Fruit fly (Drosophila melanogaster) whole organism, embryonic: Measurements from ENCODE around the gene QIL1.

Experiments used
- Aef1 ChIP-seq: fragments of 200-800 bp; sonication (Bioruptor generic); IDR thresholded peaks from 3 replicates; pipeline ENCODE4 v1.3.6; 2022; ENCODE audit warnings: missing biosample characterization, missing genetic modification characterization
- Atf-2 ChIP-seq: fragments of 200-800 bp; sonication (Bioruptor generic); optimal IDR thresholded peaks from 2 replicates; lab custom pipeline; 2016; ENCODE audit warnings: missing biosample characterization, missing genetic modification characterization
- C15 ChIP-seq: fragments of 200-800 bp; sonication (Bioruptor generic); IDR thresholded peaks from 3 replicates; pipeline ENCODE4 v1.3.6; 2022; ENCODE audit warnings: missing biosample characterization, missing genetic modification characterization
- CG10209 ChIP-seq: fragments of 200-800 bp; sonication (Bioruptor generic); optimal IDR thresholded peaks from 3 replicates; lab custom pipeline; 2017; ENCODE audit warnings: missing biosample characterization, mild to moderate bottlenecking, missing genetic modification characterization, missing genetic modification reagents
- CG10462 ChIP-seq: fragments of 200-800 bp; sonication (Bioruptor generic); optimal IDR thresholded peaks from 2 replicates; lab custom pipeline; 2016; ENCODE audit warnings: missing biosample characterization, missing genetic modification characterization
- CG11247 ChIP-seq: fragments of 200-800 bp; sonication (Bioruptor generic); IDR thresholded peaks from 2 replicates; pipeline ENCODE4 v1.3.6; 2022; ENCODE audit warnings: missing biosample characterization, missing genetic modification characterization
- CG12219 ChIP-seq: fragments of 200-800 bp; sonication (Bioruptor generic); optimal IDR thresholded peaks from 3 replicates; lab custom pipeline; 2018; ENCODE audit warnings: missing biosample characterization, mild to moderate bottlenecking, missing genetic modification characterization
- CG14441 ChIP-seq: fragments of 200-800 bp; sonication (Bioruptor generic); IDR thresholded peaks from 2 replicates; pipeline ENCODE4 v1.3.6; 2022; ENCODE audit warnings: missing biosample characterization, missing genetic modification characterization
- CG15073 ChIP-seq: fragments of 200-800 bp; sonication (Bioruptor generic); optimal IDR thresholded peaks from 2 replicates; lab custom pipeline; 2016; ENCODE audit warnings: missing biosample characterization, missing genetic modification characterization
- CG15514 ChIP-seq: fragments of 200-800 bp; sonication (Bioruptor generic); optimal IDR thresholded peaks from 3 replicates; lab custom pipeline; 2017; ENCODE audit warnings: missing biosample characterization, missing genetic modification characterization, mild to moderate bottlenecking, moderate library complexity, missing genetic modification reagents
- CG17186 ChIP-seq: fragments of 200-800 bp; sonication (Bioruptor generic); optimal IDR thresholded peaks from 3 replicates; lab custom pipeline; 2017; ENCODE audit warnings: missing biosample characterization, missing genetic modification reagents, missing genetic modification characterization
- CG17568 ChIP-seq: fragments of 200-800 bp; sonication (Bioruptor generic); optimal IDR thresholded peaks from 2 replicates; lab custom pipeline; 2018; ENCODE audit warnings: missing biosample characterization, mild to moderate bottlenecking, missing genetic modification characterization, moderate library complexity
- CG31388 ChIP-seq: fragments of 200-800 bp; sonication (Bioruptor generic); optimal IDR thresholded peaks from 2 replicates; lab custom pipeline; 2016; ENCODE audit warnings: missing biosample characterization, missing genetic modification characterization
- CG32532 ChIP-seq: fragments of 200-800 bp; sonication (Bioruptor generic); IDR thresholded peaks from 2 replicates; pipeline ENCODE4 v1.3.6; 2022; ENCODE audit warnings: missing biosample characterization, missing genetic modification characterization
- CG4282 ChIP-seq: fragments of 200-800 bp; sonication (Bioruptor generic); optimal IDR thresholded peaks from 2 replicates; lab custom pipeline; 2016; ENCODE audit warnings: missing biosample characterization, missing genetic modification characterization
- CG43689 ChIP-seq: fragments of 200-800 bp; sonication (Bioruptor generic); IDR thresholded peaks from 2 replicates; pipeline ENCODE4 v1.3.6; 2022; ENCODE audit warnings: missing biosample characterization, missing genetic modification characterization
- CG4424 ChIP-seq: fragments of 200-800 bp; sonication (Bioruptor generic); optimal IDR thresholded peaks from 3 replicates; lab custom pipeline; 2016; ENCODE audit warnings: missing biosample characterization, missing genetic modification characterization
- CG4617 ChIP-seq: fragments of 200-800 bp; sonication (Bioruptor generic); optimal IDR thresholded peaks from 3 replicates; lab custom pipeline; 2016; ENCODE audit warnings: missing biosample characterization, missing genetic modification characterization, borderline replicate concordance
- CG7271 ChIP-seq: fragments of 200-800 bp; sonication (Bioruptor generic); optimal IDR thresholded peaks from 2 replicates; lab custom pipeline; 2018; ENCODE audit warnings: missing biosample characterization, mild to moderate bottlenecking, missing genetic modification characterization, moderate library complexity
- CG7786 ChIP-seq: fragments of 200-800 bp; sonication (Bioruptor generic); optimal IDR thresholded peaks from 2 replicates; lab custom pipeline; 2016; ENCODE audit warnings: missing biosample characterization, missing genetic modification characterization
- CTCF ChIP-seq: fragments of 200-800 bp; sonication (Bioruptor generic); optimal IDR thresholded peaks from 2 replicates; lab custom pipeline; 2017; ENCODE audit warnings: missing biosample characterization, mild to moderate bottlenecking, missing genetic modification characterization, moderate library complexity
- Camta ChIP-seq: fragments of 200-800 bp; sonication (Bioruptor generic); optimal IDR thresholded peaks from 2 replicates; lab custom pipeline; 2016; ENCODE audit warnings: missing biosample characterization, missing genetic modification characterization
- CkIIα-i1 ChIP-seq: fragments of 200-800 bp; sonication (Bioruptor generic); IDR thresholded peaks from 2 replicates; pipeline ENCODE4 v1.3.6; 2022; ENCODE audit warnings: missing biosample characterization, missing genetic modification characterization
- Dll ChIP-seq: fragments of 200-800 bp; sonication (Bioruptor generic); IDR thresholded peaks from 4 replicates; pipeline ENCODE4 v1.3.6; 2022; ENCODE audit warnings: missing biosample characterization, missing genetic modification characterization; ENCODE audit not compliant: partially characterized antibody
- Doc3 ChIP-seq: fragments of 200-800 bp; sonication (Bioruptor generic); IDR thresholded peaks from 3 replicates; pipeline ENCODE4 v1.3.6; 2022; ENCODE audit warnings: missing biosample characterization, missing genetic modification characterization; ENCODE audit not compliant: partially characterized antibody
- Ets97D ChIP-seq: fragments of 200-800 bp; sonication (Bioruptor generic); optimal IDR thresholded peaks from 3 replicates; lab custom pipeline; 2016; ENCODE audit warnings: missing biosample characterization, missing genetic modification characterization
- HLH3B ChIP-seq: fragments of 200-800 bp; sonication (Bioruptor generic); IDR thresholded peaks from 2 replicates; pipeline ENCODE4 v1.3.6; 2022; ENCODE audit warnings: missing biosample characterization, missing genetic modification characterization
- Jarid2 ChIP-seq: fragments of 200-800 bp; sonication (Bioruptor generic); optimal IDR thresholded peaks from 3 replicates; lab custom pipeline; 2017; ENCODE audit warnings: mild to moderate bottlenecking, missing biosample characterization, missing genetic modification reagents, missing genetic modification characterization
- Nf-YA ChIP-seq: fragments of 200-800 bp; sonication (Bioruptor generic); IDR thresholded peaks from 2 replicates; pipeline ENCODE4 v1.3.6; 2022; ENCODE audit warnings: missing biosample characterization, missing genetic modification characterization
- Ptx1 ChIP-seq: fragments of 200-800 bp; sonication (Bioruptor generic); IDR thresholded peaks from 2 replicates; pipeline ENCODE4 v1.3.6; 2022; ENCODE audit warnings: missing biosample characterization, missing genetic modification characterization
- Sin3A ChIP-seq: fragments of >200 bp; optimal IDR thresholded peaks from 2 replicates; lab custom pipeline; 2018
- Sry-δ ChIP-seq: fragments of 200-800 bp; sonication (Bioruptor generic); optimal IDR thresholded peaks from 2 replicates; lab custom pipeline; 2016; ENCODE audit warnings: missing biosample characterization, missing genetic modification characterization
- TFAM ChIP-seq: fragments of 200-800 bp; sonication (Bioruptor generic); optimal IDR thresholded peaks from 2 replicates; lab custom pipeline; 2017; ENCODE audit warnings: missing biosample characterization, missing genetic modification characterization, inconsistent platforms
- Vsx1 ChIP-seq: fragments of 200-800 bp; sonication (Bioruptor generic); optimal IDR thresholded peaks from 2 replicates; lab custom pipeline; 2017; ENCODE audit warnings: missing biosample characterization, mild to moderate bottlenecking, missing genetic modification characterization, missing genetic modification reagents
- Xrp1 ChIP-seq: fragments of 200-800 bp; sonication (Bioruptor generic); IDR thresholded peaks from 2 replicates; pipeline ENCODE4 v1.3.6; 2022; ENCODE audit warnings: missing biosample characterization, missing genetic modification characterization
- abd-A ChIP-seq: fragments of 200-800 bp; sonication (Bioruptor generic); optimal IDR thresholded peaks from 3 replicates; lab custom pipeline; 2019; ENCODE audit warnings: missing biosample characterization, mild to moderate bottlenecking, missing genetic modification characterization, moderate library complexity
- br ChIP-seq: fragments of >200 bp; optimal IDR thresholded peaks from 2 replicates; lab custom pipeline; 2017
- dm ChIP-seq: fragments of 200-800 bp; sonication (Bioruptor generic); optimal IDR thresholded peaks from 3 replicates; lab custom pipeline; 2016; ENCODE audit warnings: missing biosample characterization, missing genetic modification characterization
- fd3F ChIP-seq: fragments of 200-800 bp; sonication (Bioruptor generic); optimal IDR thresholded peaks from 2 replicates; lab custom pipeline; 2018; ENCODE audit warnings: missing biosample characterization, mild to moderate bottlenecking, missing genetic modification characterization, moderate library complexity
- lola ChIP-seq, 3 experiments: fragments of >200 bp in 2 of 3; fragments of 200-800 bp in 1 of 3; sonication (Bioruptor generic) in 1 of 3; optimal IDR thresholded peaks; 2 replicates each; lab custom pipeline; 2017 to 2019; ENCODE audit warnings: missing biosample characterization in 3 of 3, missing genetic modification characterization in 3 of 3, mild to moderate bottlenecking in 1 of 3, moderate library complexity in 1 of 3
- mam ChIP-seq: fragments of 200-800 bp; sonication (Bioruptor generic); optimal IDR thresholded peaks from 3 replicates; lab custom pipeline; 2016; ENCODE audit warnings: missing biosample characterization, missing genetic modification characterization
- nom ChIP-seq: fragments of 200-800 bp; sonication (Bioruptor generic); optimal IDR thresholded peaks from 2 replicates; lab custom pipeline; 2017; ENCODE audit warnings: missing biosample characterization, missing genetic modification characterization, mild to moderate bottlenecking, moderate library complexity, missing genetic modification reagents
- odd ChIP-seq: fragments of 200-800 bp; sonication (Bioruptor generic); optimal IDR thresholded peaks from 2 replicates; lab custom pipeline; 2017; ENCODE audit warnings: missing biosample characterization, mild to moderate bottlenecking, missing genetic modification characterization
- pb ChIP-seq: fragments of 200-800 bp; sonication (Bioruptor generic); optimal IDR thresholded peaks from 3 replicates; lab custom pipeline; 2016; ENCODE audit warnings: missing biosample characterization, missing genetic modification characterization
- peb ChIP-seq: fragments of 200-800 bp; sonication (Bioruptor generic); IDR thresholded peaks from 2 replicates; pipeline ENCODE4 v1.3.6; 2022; ENCODE audit warnings: missing biosample characterization, missing genetic modification characterization
- pros ChIP-seq: fragments of 200-800 bp; sonication (Bioruptor generic); optimal IDR thresholded peaks from 3 replicates; lab custom pipeline; 2019; ENCODE audit warnings: missing biosample characterization, mild to moderate bottlenecking, missing genetic modification characterization, moderate library complexity
- seq ChIP-seq: fragments of 200-800 bp; sonication (Bioruptor generic); IDR thresholded peaks from 2 replicates; pipeline ENCODE4 v1.3.6; 2022; ENCODE audit warnings: missing biosample characterization, missing genetic modification characterization
- sima ChIP-seq: fragments of 200-800 bp; sonication (Bioruptor generic); optimal IDR thresholded peaks from 2 replicates; lab custom pipeline; 2016; ENCODE audit warnings: missing biosample characterization, missing genetic modification characterization
- stwl ChIP-seq: fragments of 200-800 bp; sonication (Bioruptor generic); optimal IDR thresholded peaks from 3 replicates; lab custom pipeline; 2018; ENCODE audit warnings: missing biosample characterization, mild to moderate bottlenecking, missing genetic modification characterization, moderate library complexity
- tgo ChIP-seq: fragments of 200-800 bp; sonication (Bioruptor generic); IDR thresholded peaks from 3 replicates; pipeline ENCODE4 v1.3.6; 2022; ENCODE audit warnings: missing biosample characterization, missing genetic modification characterization
- vnd ChIP-seq: fragments of 200-800 bp; sonication (Bioruptor generic); IDR thresholded peaks from 3 replicates; pipeline ENCODE4 v1.3.6; 2022; ENCODE audit warnings: missing biosample characterization, missing genetic modification characterization; ENCODE audit not compliant: partially characterized antibody
- z ChIP-seq: fragments of 200-800 bp; sonication (Bioruptor generic); IDR thresholded peaks from 3 replicates; pipeline ENCODE4 v1.3.6; 2022; ENCODE audit warnings: missing biosample characterization, missing genetic modification characterization
- zfh2 ChIP-seq: fragments of 200-800 bp; sonication (Bioruptor generic); optimal IDR thresholded peaks from 2 replicates; lab custom pipeline; 2016; ENCODE audit warnings: missing biosample characterization, missing genetic modification characterization

The QIL1 gene

DNA sequence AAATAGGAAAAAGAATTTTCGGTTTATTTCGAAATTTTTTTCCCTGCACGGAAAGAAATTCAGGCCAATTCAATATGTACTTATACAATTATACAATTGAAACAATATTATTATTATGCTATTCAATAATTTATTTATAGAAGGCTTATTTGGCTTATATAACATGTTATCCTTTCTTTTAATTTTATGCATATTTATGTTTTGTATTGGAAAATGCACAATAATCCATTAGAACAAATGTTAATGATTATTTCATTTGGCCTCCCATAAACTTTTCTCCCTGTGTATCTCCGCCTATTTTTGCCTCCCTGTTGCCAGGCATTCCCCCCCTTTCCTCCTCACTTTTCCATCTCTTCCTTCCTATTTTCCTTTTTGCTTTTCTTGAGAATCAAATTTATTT is 17.9 kb upstream of the QIL1 start (continued):
- TF ChIP-seq HLH3B (0 out of 2 replicates have a peak, but pooled peaks have one; percentile 19), Dll (no peak), CG12219 (GFP tag; lab: Kevin White, UChicago) (no peak), tgo (GFP tag; lab: Robert Waterston, UW) (no peak), pros (GFP tag; lab: Kevin White, UChicago) (peak; percentile 34), C15 (no peak), CG17186 (no peak), zfh2 (GFP tag; lab: Kevin White, UChicago) (no peak), CG15514 (GFP tag; lab: Kevin White, UChicago) (peak; percentile 18), TFAM (GFP tag; lab: Kevin White, UChicago) (no peak), nom (GFP tag; lab: Kevin White, UChicago) (no peak), sima (GFP tag; lab: Kevin White, UChicago) (no peak), Atf-2 (GFP tag; lab: Kevin White, UChicago) (no peak), Ptx1 (GFP tag; lab: Robert Waterston, UW) (peak; percentile 47; the same call in 1 of the 2 replicates), z (GFP tag; lab: Robert Waterston, UW) (no peak), CG17568 (GFP tag; lab: Kevin White, UChicago) (no peak), pb (GFP tag; lab: Kevin White, UChicago) (no peak), CG7271 (tag; lab: Kevin White, UChicago) (no peak), CG11247 (GFP tag; lab: Robert Waterston, UW) (no peak), CG10209 (GFP tag; lab: Kevin White, UChicago) (no peak), Sry-δ (GFP tag; lab: Kevin White, UChicago) (no peak), CG43689 (GFP tag; lab: Robert Waterston, UW) (no peak), CG14441 (GFP tag; lab: Robert Waterston, UW) (no peak), Camta (GFP tag; lab: Kevin White, UChicago) (no peak), CG31388 (GFP tag; lab: Kevin White, UChicago) (no peak), fd3F (GFP tag; lab: Kevin White, UChicago) (no peak), seq (GFP tag; lab: Robert Waterston, UW) (0 out of 2 replicates have a peak, but pooled peaks have one; percentile 13), Doc3 (no peak), br (lab: Kevin White, UChicago) (no peak), CG4617 (no peak), odd (GFP tag; lab: Kevin White, UChicago) (peak; percentile 10), CG10462 (GFP tag; lab: Kevin White, UChicago) (no peak), stwl (no peak), abd-A (no peak), Ets97D (GFP tag; lab: Kevin White, UChicago) (no peak), mam (GFP tag; lab: Kevin White, UChicago) (no peak), CG4282 (GFP tag; lab: Kevin White, UChicago) (no peak), Xrp1 (GFP tag; lab: Robert Waterston, UW) (no peak), vnd (GFP tag; lab: Robert Waterston, UW) (no peak), CG4424 (GFP tag; lab: Kevin White, UChicago) (peak; percentile 17), lola (GFP tag; optimal IDR thresholded peaks at IDR 0.05; lab: Kevin White, UChicago) (no peak), Sin3A (no peak), Jarid2 (GFP tag; lab: Kevin White, UChicago) (no peak), CG7786 (no peak), dm (GFP tag; lab: Kevin White, UChicago) (no peak), CkIIα-i1 (GFP tag; lab: Robert Waterston, UW) (no peak), peb (GFP tag; lab: Robert Waterston, UW) (no peak), Aef1 (GFP tag; lab: Robert Waterston, UW) (no peak), Nf-YA (GFP tag; lab: Robert Waterston, UW) (no peak), CTCF (GFP tag; lab: Kevin White, UChicago) (no peak), CG15073 (GFP tag; lab: Kevin White, UChicago) (no peak), CG32532 (no peak), Vsx1 (GFP tag; lab: Kevin White, UChicago) (no peak)
